Worm (Caenorhabditis elegans): Measurements from ENCODE around the gene srh-21.

ce11 chrV:4912313-4912712 lies 14.2 kb upstream of the srh-21 start, which contains the start of gene H23N18.5:
- TF ChIP-seq aly-2 (tag; optimal IDR thresholded peaks at IDR 0.05) (no peak), lin-39 (tag; optimal IDR thresholded peaks at IDR 0.05) (no peak), nhr-76 (tag; optimal IDR thresholded peaks at IDR 0.05) (no peak), mdl-1 (tag; optimal IDR thresholded peaks at IDR 0.05) (no peak), unc-39 (tag; optimal IDR thresholded peaks at IDR 0.05) (no peak), nhr-11 (tag; optimal IDR thresholded peaks at IDR 0.05) (no peak), ceh-16 (tag; optimal IDR thresholded peaks at IDR 0.05) (no peak), ztf-11 (tag; optimal IDR thresholded peaks at IDR 0.05) (no peak), ceh-82 (tag; optimal IDR thresholded peaks at IDR 0.05) (no peak)
